Worm (Caenorhabditis elegans): ENCODE measurements around the gene F18E3.12.
"Not testable (repeated sequence)": the region's sequence is repeated elsewhere in the genome, so short reads cannot be mapped to it uniquely, and the experiment has no call there.

F18E3.12 gene

ce11 chrV:7439807-7440206 lies 25.0 kb downstream of the F18E3.12 start, which contains the start of gene try-13:
TSS of gene try-13 (plus strand) at chrV:7440107.
- no peak for TF ChIP-seq unc-42 (tag; optimal IDR thresholded peaks at IDR 0.05)
- no peak for TF ChIP-seq npax-4 (tag; optimal IDR thresholded peaks at IDR 0.05)
- TF ChIP-seq mec-3 (tag; optimal IDR thresholded peaks at IDR 0.05; ENCODE audit: borderline replicate concordance) = no peak
- no peak for TF ChIP-seq ceh-14 (tag; optimal IDR thresholded peaks at IDR 0.05)
- TF ChIP-seq sox-4 (tag; optimal IDR thresholded peaks at IDR 0.05) = no peak
- TF ChIP-seq ceh-45 (GFP tag; IDR thresholded peaks at IDR 0.05) = no peak
- no peak for TF ChIP-seq unc-55 (GFP tag; optimal IDR thresholded peaks at IDR 0.05)
- no peak for TF ChIP-seq pqm-1 (tag; optimal IDR thresholded peaks at IDR 0.05)
- TF ChIP-seq unc-3 (GFP tag; conservative IDR thresholded peaks at IDR 0.05) = no peak
- TF ChIP-seq unc-3 (tag; optimal IDR thresholded peaks at IDR 0.05) = no peak
- TF ChIP-seq K02D7.2 (tag; optimal IDR thresholded peaks at IDR 0.05) = no peak
- TF ChIP-seq ztf-16 (tag; optimal IDR thresholded peaks at IDR 0.05) = no peak
- no peak for TF ChIP-seq ceh-19 (GFP tag; optimal IDR thresholded peaks at IDR 0.05)

DNA sequence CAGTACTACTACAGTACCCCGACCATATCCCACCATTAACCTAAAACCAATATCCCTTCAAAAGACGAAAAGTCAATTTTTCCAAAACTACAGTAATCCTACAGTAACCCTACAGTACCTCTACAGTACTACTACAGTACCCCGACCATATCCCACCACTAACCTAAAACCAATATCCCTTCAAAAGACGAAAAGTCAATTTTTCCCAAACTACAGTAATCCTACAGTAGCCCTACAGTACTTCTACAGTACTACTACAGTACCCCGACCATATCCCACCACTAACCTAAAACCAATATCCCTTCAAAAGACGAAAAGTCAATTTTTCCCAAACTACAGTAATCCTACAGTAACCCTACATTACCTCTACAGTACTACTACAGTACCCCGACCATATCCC lies 28.7 kb downstream of the F18E3.12 start:
- peak; percentile 60; the same call in 1 of the 2 replicates for TF ChIP-seq ceh-45 (GFP tag; IDR thresholded peaks at IDR 0.05)

DNA sequence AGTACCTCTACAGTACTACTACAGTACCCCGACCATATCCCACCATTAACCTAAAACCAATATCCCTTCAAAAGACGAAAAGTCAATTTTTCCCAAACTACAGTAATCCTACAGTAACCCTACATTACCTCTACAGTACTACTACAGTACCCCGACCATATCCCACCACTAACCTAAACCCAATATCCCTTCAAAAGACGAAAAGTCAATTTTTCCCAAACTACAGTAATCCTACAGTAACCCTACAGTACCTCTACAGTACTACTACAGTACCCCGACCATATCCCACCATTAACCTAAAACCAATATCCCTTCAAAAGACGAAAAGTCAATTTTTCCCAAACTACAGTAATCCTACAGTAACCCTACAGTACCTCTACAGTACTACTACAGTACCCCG lies 29.5 kb downstream of the F18E3.12 start, which contains the start of gene nhr-141:
Gene nhr-141, plus strand, starts transcription at position 331 of the 400 bp plus-strand sequence.
- not testable (repeated sequence) for TF ChIP-seq nhr-11, hlh-6, odd-2 (tag; optimal IDR thresholded peaks at IDR 0.05)

- no peak for TF ChIP-seq ahr-1 (tag; optimal IDR thresholded peaks at IDR 0.05)
- TF ChIP-seq hlh-30 (tag; optimal IDR thresholded peaks at IDR 0.05; ENCODE audit: insufficient read depth) = no peak
- TF ChIP-seq ceh-34 (tag; optimal IDR thresholded peaks at IDR 0.05) = no peak
- no peak for TF ChIP-seq ceh-2 (tag; optimal IDR thresholded peaks at IDR 0.05)
- no peak for TF ChIP-seq mec-3 (tag; optimal IDR thresholded peaks at IDR 0.05; ENCODE audit: borderline replicate concordance)
- TF ChIP-seq gmeb-2 (tag; optimal IDR thresholded peaks at IDR 0.05) = no peak
- no peak for TF ChIP-seq pros-1 (tag; optimal IDR thresholded peaks at IDR 0.05)
- no peak for TF ChIP-seq pax-1 (tag; optimal IDR thresholded peaks at IDR 0.05)
These were observed 32.2 kb downstream of the F18E3.12 start, which contains the start of gene F25E5.5 for ce11 chrV:7446965-7447364. TSS of gene F25E5.5 (plus strand) at chrV:7447265.

- TF ChIP-seq ceh-19 (GFP tag; optimal IDR thresholded peaks at IDR 0.05) (no peak), madf-2 (tag; optimal IDR thresholded peaks at IDR 0.05) (no peak), hlh-8 (tag; optimal IDR thresholded peaks at IDR 0.05) (no peak), ceh-30 (tag; optimal IDR thresholded peaks at IDR 0.05) (no peak), dve-1 (tag; optimal IDR thresholded peaks at IDR 0.05) (no peak), nfya-1 (tag; optimal IDR thresholded peaks at IDR 0.05) (no peak)
These were observed 34.6 kb downstream of the F18E3.12 start, which contains the start of gene try-12 for ce11 chrV:7449303-7449827. TSS of gene try-12 (plus strand) at chrV:7449353.

- TF ChIP-seq hlh-13 (GFP tag; optimal IDR thresholded peaks at IDR 0.05) (no peak), ztf-16 (tag; optimal IDR thresholded peaks at IDR 0.05) (no peak), eyg-1 (tag; optimal IDR thresholded peaks at IDR 0.05) (no peak), ama-1 (optimal IDR thresholded peaks at IDR 0.05) (no peak), ceh-45 (GFP tag; IDR thresholded peaks at IDR 0.05) (no peak), pqm-1 (tag; optimal IDR thresholded peaks at IDR 0.05) (no peak), madf-2 (tag; optimal IDR thresholded peaks at IDR 0.05) (no peak), ceh-2 (tag; optimal IDR thresholded peaks at IDR 0.05) (no peak), che-1 (tag; optimal IDR thresholded peaks at IDR 0.05) (no peak), F13H6.1 (tag; optimal IDR thresholded peaks at IDR 0.05) (no peak)
These were observed 36.6 kb downstream of the F18E3.12 start, which contains the start of gene try-11 for ce11 chrV:7451421-7451820. TSS of gene try-11 (plus strand) at chrV:7451721.

Data from whole organism, late embryonic.